Fruit fly (Drosophila melanogaster): Measurements from ENCODE around the gene SP1029.

DNA sequence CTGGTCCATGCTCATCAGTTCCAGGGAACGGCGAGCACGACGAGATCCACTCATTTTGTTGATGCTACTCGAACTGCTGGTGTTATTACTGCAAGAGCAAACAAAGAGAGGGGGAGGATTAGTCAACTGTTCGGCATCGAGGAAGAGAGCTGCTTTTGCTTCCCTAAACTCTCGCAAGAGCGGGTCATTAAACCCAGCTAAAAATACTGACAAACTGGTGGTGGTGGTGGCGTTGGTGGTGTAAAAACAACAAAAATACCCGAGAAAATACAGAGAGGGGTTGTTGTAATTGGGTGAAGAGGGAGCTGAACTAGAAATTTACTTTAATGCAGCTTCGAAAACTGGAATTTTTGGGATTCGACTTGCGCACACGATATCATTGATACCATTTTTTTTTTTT is 3.6 kb upstream of the SP1029 start:
- TF ChIP-seq CG6175 (GFP tag; IDR thresholded peaks at IDR 0.05) (no peak), Elba2 (GFP tag; optimal IDR thresholded peaks at IDR 0.05) (no peak), CG8478 (optimal IDR thresholded peaks at IDR 0.05) (no peak), Atf3 (GFP tag; optimal IDR thresholded peaks at IDR 0.05) (no peak), Oli (tag; optimal IDR thresholded peaks at IDR 0.05) (no peak), ro (GFP tag; IDR thresholded peaks at IDR 0.05) (no peak), C15 (GFP tag; IDR thresholded peaks at IDR 0.05) (no peak), gro (GFP tag; optimal IDR thresholded peaks at IDR 0.05) (no peak), shn (GFP tag; optimal IDR thresholded peaks at IDR 0.05) (no peak), Ssrp (tag; optimal IDR thresholded peaks at IDR 0.05) (no peak), CG14441 (GFP tag; IDR thresholded peaks at IDR 0.05) (no peak)
